Worm (Caenorhabditis elegans) whole organism, L3 larva: Measurements from ENCODE around the gene nhr-267.

ENCODE experiments used
- ama-1 ChIP-seq: fragments of 150-350 bp; optimal IDR thresholded peaks from 2 replicates; lab custom pipeline; 2018
- ceh-82 ChIP-seq: fragments of 150-350 bp; optimal IDR thresholded peaks from 2 replicates; lab custom pipeline; 2014; ENCODE audit warnings: missing biosample characterization, missing genetic modification characterization
- ceh-9 ChIP-seq: sonication (generic microtip); optimal IDR thresholded peaks from 2 replicates; lab custom pipeline; 2018; ENCODE audit warnings: missing biosample characterization, missing genetic modification characterization
- nfya-1 ChIP-seq: sonication (generic microtip); optimal IDR thresholded peaks from 2 replicates; lab custom pipeline; 2017; ENCODE audit warnings: missing genetic modification characterization, mild to moderate bottlenecking, missing compliant biosample characterization, antibody characterized with exemption, moderate library complexity; ENCODE audit not compliant: insufficient read depth
- nhr-28 ChIP-seq: fragments of 150-350 bp; optimal IDR thresholded peaks from 2 replicates; lab custom pipeline; 2014; ENCODE audit warnings: missing biosample characterization, missing genetic modification characterization
- tbx-2 ChIP-seq: sonication (generic microtip); optimal IDR thresholded peaks from 2 replicates; lab custom pipeline; 2016; ENCODE audit warnings: mild to moderate bottlenecking, missing genetic modification characterization, missing compliant biosample characterization
- unc-39 ChIP-seq: sonication (generic microtip); optimal IDR thresholded peaks from 4 replicates; lab custom pipeline; 2017; ENCODE audit warnings: missing biosample characterization, missing genetic modification characterization
- ztf-4 ChIP-seq: fragments of 150-350 bp; optimal IDR thresholded peaks from 2 replicates; lab custom pipeline; 2014; ENCODE audit warnings: missing biosample characterization, missing genetic modification characterization

DNA sequence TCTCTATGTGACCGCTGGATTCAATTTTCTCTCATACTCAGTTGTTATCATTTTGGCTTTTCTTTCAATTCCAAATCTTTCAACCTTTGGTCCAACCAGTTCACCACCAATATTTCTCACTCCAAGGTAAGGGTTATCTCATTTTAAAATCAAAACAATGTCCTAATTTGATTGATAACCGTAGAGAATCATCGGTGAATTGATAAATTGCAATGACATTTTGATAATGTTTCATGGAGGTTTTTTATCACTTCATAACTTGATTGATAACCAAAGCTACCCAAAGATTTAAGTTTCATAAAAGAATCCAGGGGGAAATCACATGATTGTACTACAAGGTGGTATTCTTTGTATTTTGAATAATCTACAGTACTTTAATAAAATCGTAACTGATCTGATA, 47.1 kb downstream of the nhr-267 start:
- TF ChIP-seq tbx-2 (tag; lab: Kevin White, UChicago): no peak
- no peak for TF ChIP-seq ceh-9 (tag; lab: Kevin White, UChicago)
- TF ChIP-seq ceh-82: no peak
- TF ChIP-seq ama-1 (lab: Kevin White, UChicago): no peak
- no peak for TF ChIP-seq unc-39 (tag; lab: Kevin White, UChicago)
- no peak for TF ChIP-seq nfya-1 (tag; lab: Kevin White, UChicago)
- no peak for TF ChIP-seq nhr-28 (tag; lab: Kevin White, UChicago)
- no peak for TF ChIP-seq ztf-4 (tag; lab: Kevin White, UChicago)
